Worm (Caenorhabditis elegans) whole organism, L4 larva: Measurements from ENCODE around the gene C09B8.3.

ENCODE experiments used
- D1046.2 ChIP-seq: fragments of 200-800 bp; sonication (Bioruptor generic); IDR thresholded peaks from 2 replicates; pipeline ENCODE4 v1.3.6; 2022; ENCODE audit warnings: missing genetic modification characterization, missing compliant biosample characterization
- F37D6.2 ChIP-seq: sonication (generic microtip); optimal IDR thresholded peaks from 2 replicates; lab custom pipeline; 2016; ENCODE audit warnings: mild to moderate bottlenecking, missing genetic modification characterization, missing compliant biosample characterization
- T20F7.1 ChIP-seq: fragments of 200-800 bp; sonication (Bioruptor generic); optimal IDR thresholded peaks from 2 replicates; lab custom pipeline; 2018; ENCODE audit warnings: mild to moderate bottlenecking, missing genetic modification characterization, missing compliant biosample characterization
- Y5F2A.4 ChIP-seq: fragments of 200-800 bp; sonication (Bioruptor generic); optimal IDR thresholded peaks from 2 replicates; lab custom pipeline; 2018; ENCODE audit warnings: mild to moderate bottlenecking, missing genetic modification characterization, missing compliant biosample characterization
- Y75B8A.6 ChIP-seq: fragments of 200-800 bp; sonication (Bioruptor generic); IDR thresholded peaks from 2 replicates; pipeline ENCODE4 v1.3.6; 2022; ENCODE audit warnings: missing genetic modification reagents, missing genetic modification characterization, missing compliant biosample characterization
- ZK546.5 ChIP-seq, 2 experiments: sonication (generic microtip); optimal IDR thresholded peaks; 2 replicates each; lab custom pipeline; 2017; ENCODE audit warnings: missing biosample characterization in 2 of 2, missing genetic modification characterization in 2 of 2
- aha-1 ChIP-seq: fragments of 150-350 bp; peaks from one replicate; lab custom pipeline; 2014; ENCODE audit warnings: missing biosample characterization, missing genetic modification characterization
- ceh-20 ChIP-seq: fragments of 200-800 bp; sonication (Bioruptor generic); IDR thresholded peaks from 2 replicates; pipeline ENCODE4 v1.3.6; 2022; ENCODE audit warnings: missing genetic modification reagents, missing genetic modification characterization, missing compliant biosample characterization
- cey-2 ChIP-seq: sonication (generic microtip); optimal IDR thresholded peaks from 3 replicates; lab custom pipeline; 2017; ENCODE audit warnings: missing genetic modification characterization, mild to moderate bottlenecking, missing compliant biosample characterization, antibody characterized with exemption, borderline replicate concordance; ENCODE audit not compliant: insufficient read depth
- ctbp-1 ChIP-seq: fragments of 200-800 bp; sonication (Bioruptor generic); IDR thresholded peaks from 2 replicates; pipeline ENCODE4 v1.3.6; 2022; ENCODE audit warnings: missing genetic modification reagents, missing genetic modification characterization, missing compliant biosample characterization
- daf-16 ChIP-seq, 3 experiments: sonication (generic microtip); optimal IDR thresholded peaks; 2 replicates each; lab custom pipeline; 2016 to 2017; ENCODE audit warnings: missing genetic modification characterization in 3 of 3, missing genetic modification reagents in 3 of 3, mild to moderate bottlenecking in 2 of 3, missing compliant biosample characterization in 2 of 3, missing biosample characterization in 1 of 3, moderate library complexity in 1 of 3
- daf-8 ChIP-seq: fragments of 200-800 bp; sonication (Bioruptor generic); IDR thresholded peaks from 2 replicates; pipeline ENCODE4 v1.3.6; 2022; ENCODE audit warnings: missing genetic modification characterization, missing compliant biosample characterization
- dmd-6 ChIP-seq: fragments of 200-800 bp; sonication (Bioruptor generic); IDR thresholded peaks from 2 replicates; pipeline ENCODE4 v1.3.6; 2022; ENCODE audit warnings: missing genetic modification reagents, missing genetic modification characterization, missing compliant biosample characterization
- dpl-1 ChIP-seq: fragments of 150-350 bp; optimal IDR thresholded peaks from 2 replicates; lab custom pipeline; 2014; ENCODE audit warnings: missing biosample characterization, missing genetic modification reagents, missing genetic modification characterization
- dve-1 ChIP-seq: sonication (generic microtip); optimal IDR thresholded peaks from 2 replicates; lab custom pipeline; 2017; ENCODE audit warnings: antibody characterized with exemption, mild to moderate bottlenecking, missing genetic modification characterization, missing compliant biosample characterization; ENCODE audit not compliant: insufficient read depth
- gei-8 ChIP-seq: fragments of 200-800 bp; sonication (Bioruptor generic); optimal IDR thresholded peaks from 2 replicates; lab custom pipeline; 2018; ENCODE audit warnings: mild to moderate bottlenecking, missing genetic modification characterization, missing compliant biosample characterization
- hif-1 ChIP-seq, 2 experiments: sonication (generic microtip); optimal IDR thresholded peaks; 2 replicates each; lab custom pipeline; 2016 to 2017; ENCODE audit warnings: missing compliant biosample characterization in 2 of 2, missing genetic modification characterization in 2 of 2, missing genetic modification reagents in 2 of 2, missing genotype in 2 of 2, mild to moderate bottlenecking in 1 of 2
- hlh-11 ChIP-seq: fragments of 200-800 bp; sonication (Bioruptor generic); optimal IDR thresholded peaks from 2 replicates; lab custom pipeline; 2018; ENCODE audit warnings: mild to moderate bottlenecking, missing genetic modification characterization, missing compliant biosample characterization
- hlh-30 ChIP-seq: sonication (generic microtip); optimal IDR thresholded peaks from 2 replicates; lab custom pipeline; 2017; ENCODE audit warnings: antibody characterized with exemption, mild to moderate bottlenecking, missing genetic modification characterization, missing compliant biosample characterization; ENCODE audit not compliant: insufficient read depth
- hmg-1.1 ChIP-seq: fragments of 200-800 bp; sonication (Bioruptor generic); IDR thresholded peaks from 2 replicates; pipeline ENCODE4 v1.3.6; 2022; ENCODE audit warnings: missing genetic modification reagents, missing genetic modification characterization, missing compliant biosample characterization
- lin-1 ChIP-seq: fragments of 200-800 bp; sonication (Bioruptor generic); IDR thresholded peaks from 2 replicates; pipeline ENCODE4 v1.3.6; 2022; ENCODE audit warnings: missing genetic modification reagents, missing genetic modification characterization, missing compliant biosample characterization
- lin-13 ChIP-seq: fragments of 150-350 bp; optimal IDR thresholded peaks from 2 replicates; lab custom pipeline; 2014; ENCODE audit warnings: missing biosample characterization, missing genetic modification reagents, missing genetic modification characterization
- lsy-2 ChIP-seq, 2 experiments: fragments of 150-350 bp in 1 of 2; sonication (generic microtip) in 1 of 2; optimal IDR thresholded peaks; 2 replicates each; lab custom pipeline; 2014 to 2017; ENCODE audit warnings: missing biosample characterization in 2 of 2, missing genetic modification characterization in 2 of 2
- mdl-1 ChIP-seq, 2 experiments: fragments of 150-350 bp in 1 of 2; sonication (generic microtip) in 1 of 2; optimal IDR thresholded peaks; 2 replicates each; lab custom pipeline; 2014 to 2017; ENCODE audit warnings: missing biosample characterization in 2 of 2, missing genetic modification characterization in 2 of 2
- mdt-29 ChIP-seq: fragments of 200-800 bp; sonication (Bioruptor generic); IDR thresholded peaks from 2 replicates; pipeline ENCODE4 v1.3.6; 2022; ENCODE audit warnings: missing genetic modification reagents, missing genetic modification characterization, missing compliant biosample characterization
- mep-1 ChIP-seq: fragments of 150-350 bp; sonication (generic microtip); optimal IDR thresholded peaks from 3 replicates; lab custom pipeline; 2014; ENCODE audit warnings: missing biosample characterization, missing genetic modification characterization
- mes-2 ChIP-seq: sonication (generic microtip); optimal IDR thresholded peaks from 2 replicates; lab custom pipeline; 2016; ENCODE audit warnings: missing genotype, mild to moderate bottlenecking, missing genetic modification characterization, missing compliant biosample characterization; ENCODE audit not compliant: poor library complexity, severe bottlenecking
- nhr-10 ChIP-seq: fragments of 150-350 bp; optimal IDR thresholded peaks from 2 replicates; lab custom pipeline; 2014; ENCODE audit warnings: missing biosample characterization, missing genetic modification characterization
- nhr-102 ChIP-seq: sonication (generic microtip); optimal IDR thresholded peaks from 2 replicates; lab custom pipeline; 2016; ENCODE audit warnings: mild to moderate bottlenecking, missing genetic modification characterization, moderate library complexity, missing compliant biosample characterization
- nhr-11 ChIP-seq: fragments of 150-350 bp; optimal IDR thresholded peaks from 2 replicates; lab custom pipeline; 2014; ENCODE audit warnings: missing biosample characterization, missing genetic modification characterization
- nhr-25 ChIP-seq: sonication (generic microtip); optimal IDR thresholded peaks from 2 replicates; lab custom pipeline; 2017; ENCODE audit warnings: missing genetic modification characterization, mild to moderate bottlenecking, missing compliant biosample characterization, antibody characterized with exemption, moderate library complexity, borderline replicate concordance; ENCODE audit not compliant: insufficient read depth
- nhr-28 ChIP-seq: fragments of 150-350 bp; optimal IDR thresholded peaks from 2 replicates; lab custom pipeline; 2014; ENCODE audit warnings: missing biosample characterization, missing genetic modification characterization
- nhr-48 ChIP-seq: sonication (generic microtip); optimal IDR thresholded peaks from 2 replicates; lab custom pipeline; 2016; ENCODE audit warnings: mild to moderate bottlenecking, missing genetic modification characterization, missing compliant biosample characterization
- nhr-6 ChIP-seq: fragments of 150-350 bp; optimal IDR thresholded peaks from 2 replicates; lab custom pipeline; 2014; ENCODE audit warnings: missing biosample characterization, missing genetic modification characterization
- nhr-76 ChIP-seq: fragments of 150-350 bp; optimal IDR thresholded peaks from 2 replicates; lab custom pipeline; 2014; ENCODE audit warnings: missing biosample characterization, missing genetic modification characterization
- nhr-77 ChIP-seq: fragments of 150-350 bp; optimal IDR thresholded peaks from 2 replicates; lab custom pipeline; 2014; ENCODE audit warnings: missing biosample characterization, missing genetic modification characterization
- pha-4 ChIP-seq, 2 experiments: fragments of 150-350 bp in 1 of 2; fragments of 200-800 bp in 1 of 2; sonication (Bioruptor generic) in 1 of 2; IDR thresholded peaks in 1 of 2; optimal IDR thresholded peaks in 1 of 2; 2 replicates each; pipeline versions ENCODE4 v1.3.6 to Lab custom; 2014 to 2022; ENCODE audit warnings: missing genetic modification characterization in 2 of 2, missing genetic modification reagents in 2 of 2, missing biosample characterization in 1 of 2, missing compliant biosample characterization in 1 of 2
- pqm-1 ChIP-seq: sonication (generic microtip); optimal IDR thresholded peaks from 2 replicates; lab custom pipeline; 2017; ENCODE audit warnings: missing biosample characterization, missing genetic modification characterization
- rbr-2 ChIP-seq: sonication (generic microtip); optimal IDR thresholded peaks from 2 replicates; lab custom pipeline; 2016; ENCODE audit warnings: missing genotype, missing genetic modification characterization, missing compliant biosample characterization
- saeg-2 ChIP-seq: fragments of 200-800 bp; sonication (Bioruptor generic); IDR thresholded peaks from 2 replicates; pipeline ENCODE4 v1.3.6; 2022; ENCODE audit warnings: missing genetic modification reagents, missing genetic modification characterization, missing compliant biosample characterization
- set-16 ChIP-seq: fragments of 200-800 bp; sonication (Bioruptor generic); IDR thresholded peaks from 2 replicates; pipeline ENCODE4 v1.3.6; 2022; ENCODE audit warnings: missing genetic modification reagents, missing genetic modification characterization, missing compliant biosample characterization
- tra-1 ChIP-seq: fragments of 200-800 bp; sonication (Bioruptor generic); IDR thresholded peaks from 2 replicates; pipeline ENCODE4 v1.3.6; 2022; ENCODE audit warnings: missing genetic modification reagents, missing genetic modification characterization, missing compliant biosample characterization
- unc-39 ChIP-seq: sonication (generic microtip); optimal IDR thresholded peaks from 2 replicates; lab custom pipeline; 2017; ENCODE audit warnings: missing biosample characterization, missing genetic modification characterization
- unc-62 ChIP-seq, 3 experiments: fragments of 150-350 bp in 1 of 3; sonication (generic microtip); optimal IDR thresholded peaks in 2 of 3; peaks in 1 of 3; 1 replicate in 1 of 3; 2 replicates in 2 of 3; lab custom pipeline; 2014 to 2017; ENCODE audit warnings: missing biosample characterization in 3 of 3, missing genetic modification characterization in 3 of 3, missing genetic modification reagents in 3 of 3, missing genotype in 1 of 3

The C09B8.3 gene

DNA sequence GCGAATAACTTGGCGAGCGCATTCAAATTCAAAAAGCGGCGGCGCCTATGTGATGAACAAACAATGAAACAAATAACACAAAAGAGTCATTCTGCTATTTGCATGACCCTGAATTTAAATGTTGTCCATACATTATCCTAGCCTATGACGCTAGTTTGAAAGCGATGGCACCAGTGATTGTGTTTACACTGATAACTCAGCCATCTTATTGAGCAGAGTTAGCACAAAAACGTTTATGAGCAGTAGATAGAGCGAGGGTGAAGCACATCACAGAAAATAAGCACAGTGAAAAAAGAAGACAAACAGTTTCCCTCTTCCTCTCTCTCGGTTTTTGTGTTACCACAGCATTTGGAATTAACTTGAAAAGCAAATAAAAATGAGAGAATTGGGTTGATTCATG, 32.8 kb upstream of the C09B8.3 start (continued):
- TF ChIP-seq unc-39 (no peak), Y5F2A.4 (GFP tag; lab: Kevin White, UChicago) (no peak)

DNA sequence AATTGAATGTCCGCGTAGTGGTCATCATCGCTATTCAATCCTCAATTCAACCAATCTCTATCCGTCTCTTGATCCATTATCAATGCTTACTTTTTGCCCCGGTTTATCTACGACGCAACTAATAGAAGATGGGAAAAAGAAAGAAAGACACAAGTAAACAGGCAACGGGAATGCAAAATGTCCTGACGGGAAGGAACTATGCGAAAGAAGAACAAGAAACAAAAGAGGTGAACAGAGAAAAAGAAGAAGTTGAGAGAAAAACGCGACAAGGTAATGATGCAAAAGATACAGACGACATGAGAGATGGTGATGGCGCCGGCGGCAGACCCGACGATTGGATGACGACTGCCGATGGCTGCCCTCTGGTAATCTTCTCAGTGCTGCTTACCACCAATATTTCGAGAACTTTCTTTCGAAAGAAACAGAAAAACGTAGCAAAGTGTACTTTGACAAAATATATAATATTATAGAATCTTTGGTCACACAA, 31.6 kb upstream of the C09B8.3 start:
- TF ChIP-seq daf-8 (no peak), mdt-29 (peak; percentile 52; the same call in 1 of the 2 replicates), ZK546.5 (tag; optimal IDR thresholded peaks at IDR 0.05; lab: Kevin White, UChicago) (no peak), T20F7.1 (GFP tag; lab: Kevin White, UChicago) (no peak), mep-1 (tag; lab: Kevin White, UChicago) (peak; percentile 86), nhr-48 (tag; lab: Kevin White, UChicago) (peak; percentile 74), nhr-11 (tag; lab: Kevin White, UChicago) (peak; percentile 72), aha-1 (tag; lab: Kevin White, UChicago) (peak; percentile 10), ctbp-1 (GFP tag; lab: Robert Waterston, UW) (peak; percentile 41; the same call in 1 of the 2 replicates), saeg-2 (GFP tag; lab: Robert Waterston, UW) (0 out of 2 replicates have a peak, but pooled peaks have one; percentile 23), mes-2 (tag; lab: Kevin White, UChicago) (peak; percentile 58), hmg-1.1 (peak; percentile 42), nhr-6 (tag; lab: Kevin White, UChicago) (peak; percentile 62), rbr-2 (tag; lab: Kevin White, UChicago) (peak; percentile 40), cey-2 (tag; lab: Kevin White, UChicago) (no peak), nhr-77 (tag; lab: Kevin White, UChicago) (peak; percentile 74), lsy-2 (tag; optimal IDR thresholded peaks at IDR 0.05; lab: Kevin White, UChicago) (peak in 1 of 2 experiments; percentile 44), hlh-11 (tag; lab: Kevin White, UChicago) (peak; percentile 94), unc-62 (GFP tag; optimal IDR thresholded peaks at IDR 0.05 in 1 of 2; lab: Kevin White, UChicago) (peak in 1 of 2 experiments; percentile 10), unc-62 (tag; optimal IDR thresholded peaks at IDR 0.05; lab: Kevin White, UChicago) (no peak), tra-1 (GFP tag; lab: Robert Waterston, UW) (0 out of 2 replicates have a peak, but pooled peaks have one; percentile 47), nhr-25 (tag; lab: Kevin White, UChicago) (peak; percentile 84), hlh-30 (peak; percentile 66), hif-1 (tag; optimal IDR thresholded peaks at IDR 0.05; lab: Kevin White, UChicago) (peak in 1 of 2 experiments; percentile 44), dmd-6 (GFP tag; lab: Robert Waterston, UW) (peak; percentile 77; the same call in 1 of the 2 replicates), gei-8 (GFP tag; lab: Kevin White, UChicago) (peak; percentile 39), daf-16 (GFP tag; optimal IDR thresholded peaks at IDR 0.05; lab: Kevin White, UChicago) (peak; percentile 23 to 82), daf-16 (tag; optimal IDR thresholded peaks at IDR 0.05; lab: Kevin White, UChicago) (peak; percentile 97), F37D6.2 (tag; lab: Kevin White, UChicago) (no peak), pqm-1 (tag; lab: Kevin White, UChicago) (peak; percentile 89), Y75B8A.6 (GFP tag; lab: Robert Waterston, UW) (no peak), nhr-76 (tag; lab: Kevin White, UChicago) (no peak), dve-1 (tag; lab: Kevin White, UChicago) (peak; percentile 85), dpl-1 (peak; percentile 3), lin-1 (no peak; the same call in 1 of the 2 replicates), set-16 (GFP tag; lab: Robert Waterston, UW) (0 out of 2 replicates have a peak, but pooled peaks have one; percentile 31), nhr-10 (peak; percentile 75), nhr-102 (tag; lab: Kevin White, UChicago) (peak; percentile 41), pha-4 (GFP tag; IDR thresholded peaks at IDR 0.05; lab: Robert Waterston, UW) (peak; percentile 28; the same call in 1 of the 2 replicates), pha-4 (tag; optimal IDR thresholded peaks at IDR 0.05; lab: Kevin White, UChicago) (peak; percentile 21), D1046.2 (GFP tag; lab: Robert Waterston, UW) (no peak), mdl-1 (tag; optimal IDR thresholded peaks at IDR 0.05; lab: Kevin White, UChicago) (peak in 1 of 2 experiments; percentile 84), nhr-28 (tag; lab: Kevin White, UChicago) (peak; percentile 93), ceh-20 (GFP tag; lab: Robert Waterston, UW) (0 out of 2 replicates have a peak, but pooled peaks have one; percentile 24), lin-13 (peak; percentile 39)
